Worm (Caenorhabditis elegans) whole organism, early embryonic: Measurements from ENCODE around the gene B0272.4.

Experiments used
- B0310.2 ChIP-seq: sonication (generic microtip); optimal IDR thresholded peaks from 2 replicates; lab custom pipeline; 2016; ENCODE audit warnings: mild to moderate bottlenecking, missing genetic modification characterization, missing compliant biosample characterization
- F13C5.2 ChIP-seq: sonication (generic microtip); optimal IDR thresholded peaks from 2 replicates; lab custom pipeline; 2017; ENCODE audit warnings: mild to moderate bottlenecking, missing genetic modification characterization, inconsistent platforms, missing compliant biosample characterization
- aly-1 ChIP-seq: sonication (generic microtip); optimal IDR thresholded peaks from 2 replicates; lab custom pipeline; 2016; ENCODE audit warnings: missing genetic modification characterization, missing compliant biosample characterization
- ama-1 ChIP-seq: fragments of 150-350 bp; optimal IDR thresholded peaks from 2 replicates; lab custom pipeline; 2014
- ceh-13 ChIP-seq: fragments of 200-800 bp; sonication (Bioruptor generic); optimal IDR thresholded peaks from 2 replicates; lab custom pipeline; 2018; ENCODE audit warnings: mild to moderate bottlenecking, missing genetic modification characterization, missing compliant biosample characterization
- ceh-36 ChIP-seq: sonication (generic microtip); optimal IDR thresholded peaks from 2 replicates; lab custom pipeline; 2016; ENCODE audit warnings: missing genetic modification characterization, inconsistent platforms, missing compliant biosample characterization
- ets-7 ChIP-seq: sonication (generic microtip); optimal IDR thresholded peaks from 2 replicates; lab custom pipeline; 2016; ENCODE audit warnings: missing genotype, missing genetic modification characterization, missing compliant biosample characterization
- flt-1 ChIP-seq: fragments of 200-800 bp; sonication (Bioruptor generic); IDR thresholded peaks from 2 replicates; pipeline ENCODE4 v1.3.6; 2022; ENCODE audit warnings: missing genetic modification characterization, missing compliant biosample characterization
- hmbx-1 ChIP-seq: sonication (generic microtip); optimal IDR thresholded peaks from 2 replicates; lab custom pipeline; 2016; ENCODE audit warnings: mild to moderate bottlenecking, missing genetic modification characterization, missing compliant biosample characterization
- hmg-4 ChIP-seq: fragments of 200-800 bp; sonication (Bioruptor generic); optimal IDR thresholded peaks from 2 replicates; lab custom pipeline; 2018; ENCODE audit warnings: mild to moderate bottlenecking, missing genetic modification characterization, missing compliant biosample characterization
- hnd-1 ChIP-seq: sonication (generic microtip); optimal IDR thresholded peaks from 2 replicates; lab custom pipeline; 2016; ENCODE audit warnings: missing genetic modification characterization, missing compliant biosample characterization
- pes-1 ChIP-seq: fragments of 200-800 bp; sonication (Bioruptor generic); IDR thresholded peaks from 2 replicates; pipeline ENCODE4 v1.3.6; 2022; ENCODE audit warnings: missing genetic modification reagents, missing genetic modification characterization, missing compliant biosample characterization
- scrt-1 ChIP-seq: fragments of 200-800 bp; sonication (Bioruptor generic); IDR thresholded peaks from 2 replicates; pipeline ENCODE4 v1.3.6; 2022; ENCODE audit warnings: missing genetic modification characterization, missing compliant biosample characterization
- sea-1 ChIP-seq: fragments of 200-800 bp; sonication (Bioruptor generic); conservative IDR thresholded peaks from 2 replicates; pipeline ENCODE4 v1.3.6; 2022; ENCODE audit warnings: missing genetic modification characterization, missing compliant biosample characterization
- tbx-11 ChIP-seq: fragments of 200-800 bp; sonication (Bioruptor generic); IDR thresholded peaks from 2 replicates; pipeline ENCODE4 v1.3.6; 2022; ENCODE audit warnings: missing genetic modification characterization, missing compliant biosample characterization
- tbx-37 ChIP-seq: fragments of 200-800 bp; sonication (Bioruptor generic); conservative IDR thresholded peaks from 2 replicates; pipeline ENCODE4 v1.3.6; 2022; ENCODE audit warnings: missing genetic modification reagents, missing genetic modification characterization, missing compliant biosample characterization
- tra-4 ChIP-seq: sonication (generic microtip); optimal IDR thresholded peaks from 2 replicates; lab custom pipeline; 2017; ENCODE audit warnings: missing genetic modification characterization, missing compliant biosample characterization

B0272.4 gene

ce11 chrX:9428059-9428458, at the start of gene B0272.4:
B0272.4 (plus strand) TSS chrX:9428431.
- TF ChIP-seq aly-1 (no peak), B0310.2 (tag; lab: Kevin White, UChicago) (no peak), ceh-36 (tag; lab: Kevin White, UChicago) (no peak), tra-4 (tag; lab: Kevin White, UChicago) (no peak), tbx-37 (GFP tag; lab: Robert Waterston, UW) (no peak), flt-1 (no peak), sea-1 (GFP tag; lab: Robert Waterston, UW) (no peak), ceh-13 (no peak)

ce11 chrX:9387041-9387440, 41.2 kb upstream of the B0272.4 start, which contains the start of gene C23F12.4:
C23F12.4 (plus strand) TSS chrX:9387341.
- TF ChIP-seq scrt-1 (GFP tag; lab: Robert Waterston, UW): no peak
- no peak for TF ChIP-seq ceh-13

ce11 chrX:9388686-9389085, 39.5 kb upstream of the B0272.4 start:
- TF ChIP-seq scrt-1 (GFP tag; lab: Robert Waterston, UW) (no peak), hmg-4 (GFP tag; lab: Kevin White, UChicago) (no peak), tra-4 (tag; lab: Kevin White, UChicago) (no peak), tbx-37 (GFP tag; lab: Robert Waterston, UW) (no peak), aly-1 (no peak)

ce11 chrX:9391345-9391744, 36.9 kb upstream of the B0272.4 start, which contains the start of gene C23F12.3:
C23F12.3 (plus strand) TSS chrX:9391645.
- TF ChIP-seq aly-1 (no peak), B0310.2 (tag; lab: Kevin White, UChicago) (no peak)

- no peak for TF ChIP-seq B0310.2 (tag; lab: Kevin White, UChicago)
- TF ChIP-seq tbx-11 (GFP tag; lab: Robert Waterston, UW): no peak
- no peak for TF ChIP-seq hmbx-1 (tag; lab: Kevin White, UChicago)
- TF ChIP-seq hnd-1 (tag; lab: Kevin White, UChicago): no peak
- TF ChIP-seq F13C5.2 (tag; lab: Kevin White, UChicago): no peak
- TF ChIP-seq aly-1: no peak
- TF ChIP-seq flt-1: no peak
- no peak for TF ChIP-seq ceh-36 (tag; lab: Kevin White, UChicago)
- no peak for TF ChIP-seq hmg-4 (GFP tag; lab: Kevin White, UChicago)
- TF ChIP-seq ama-1 (lab: Kevin White, UChicago): no peak
- no peak for TF ChIP-seq tra-4 (tag; lab: Kevin White, UChicago)
- no peak for TF ChIP-seq pes-1 (GFP tag; lab: Robert Waterston, UW)
- TF ChIP-seq ets-7 (tag; lab: Kevin White, UChicago): no peak
- TF ChIP-seq scrt-1 (GFP tag; lab: Robert Waterston, UW): no peak
Measured at ce11 chrX:9393750-9394149, 34.5 kb upstream of the B0272.4 start, which contains the start of gene C23F12.9. C23F12.9 (plus strand) TSS chrX:9394050.

ce11 chrX:9397401-9397800, 30.8 kb upstream of the B0272.4 start, which contains the start of gene fln-2:
fln-2 (plus strand) TSS chrX:9397701.
- TF ChIP-seq hmg-4 (GFP tag; lab: Kevin White, UChicago) (no peak), ets-7 (tag; lab: Kevin White, UChicago) (no peak), tra-4 (tag; lab: Kevin White, UChicago) (no peak), tbx-37 (GFP tag; lab: Robert Waterston, UW) (no peak), ceh-36 (tag; lab: Kevin White, UChicago) (no peak), ceh-13 (no peak), flt-1 (no peak), tbx-11 (GFP tag; lab: Robert Waterston, UW) (no peak), B0310.2 (tag; lab: Kevin White, UChicago) (no peak), sea-1 (GFP tag; lab: Robert Waterston, UW) (no peak), scrt-1 (GFP tag; lab: Robert Waterston, UW) (no peak), hmbx-1 (tag; lab: Kevin White, UChicago) (no peak), pes-1 (GFP tag; lab: Robert Waterston, UW) (no peak)

ce11 chrX:9401963-9402362, 26.3 kb upstream of the B0272.4 start:
- TF ChIP-seq scrt-1 (GFP tag; lab: Robert Waterston, UW) (no peak), sea-1 (GFP tag; lab: Robert Waterston, UW) (no peak), hmbx-1 (tag; lab: Kevin White, UChicago) (no peak), flt-1 (no peak), hnd-1 (tag; lab: Kevin White, UChicago) (no peak), B0310.2 (tag; lab: Kevin White, UChicago) (no peak), tbx-11 (GFP tag; lab: Robert Waterston, UW) (no peak), pes-1 (GFP tag; lab: Robert Waterston, UW) (no peak), ceh-36 (tag; lab: Kevin White, UChicago) (no peak), aly-1 (no peak), ama-1 (lab: Kevin White, UChicago) (no peak), ets-7 (tag; lab: Kevin White, UChicago) (no peak), F13C5.2 (tag; lab: Kevin White, UChicago) (no peak), hmg-4 (GFP tag; lab: Kevin White, UChicago) (no peak), tbx-37 (GFP tag; lab: Robert Waterston, UW) (no peak), ceh-13 (no peak)

ce11 chrX:9402464-9402863, 25.8 kb upstream of the B0272.4 start:
- TF ChIP-seq hmbx-1 (tag; lab: Kevin White, UChicago) (no peak), tra-4 (tag; lab: Kevin White, UChicago) (no peak), hmg-4 (GFP tag; lab: Kevin White, UChicago) (no peak), F13C5.2 (tag; lab: Kevin White, UChicago) (no peak), ama-1 (lab: Kevin White, UChicago) (no peak), sea-1 (GFP tag; lab: Robert Waterston, UW) (no peak), ets-7 (tag; lab: Kevin White, UChicago) (no peak), scrt-1 (GFP tag; lab: Robert Waterston, UW) (no peak), ceh-36 (tag; lab: Kevin White, UChicago) (no peak), aly-1 (no peak), pes-1 (GFP tag; lab: Robert Waterston, UW) (no peak), hnd-1 (tag; lab: Kevin White, UChicago) (no peak), tbx-11 (GFP tag; lab: Robert Waterston, UW) (no peak), ceh-13 (no peak), tbx-37 (GFP tag; lab: Robert Waterston, UW) (no peak), B0310.2 (tag; lab: Kevin White, UChicago) (no peak), flt-1 (no peak)
